Fruit fly (Drosophila melanogaster) whole organism, pupa: ENCODE data around the gene CG14089.

ENCODE experiments used
- CG10348 ChIP-seq: fragments of 200-800 bp; sonication (Bioruptor generic); IDR thresholded peaks from 2 replicates; pipeline ENCODE4 v1.3.6; 2022; ENCODE audit warnings: missing biosample characterization, missing genetic modification characterization
- CG12605 ChIP-seq: fragments of 200-800 bp; sonication (Bioruptor generic); IDR thresholded peaks from 2 replicates; pipeline ENCODE4 v1.3.6; 2022; ENCODE audit warnings: missing biosample characterization, missing genetic modification characterization
- CG13204 ChIP-seq: fragments of 200-800 bp; sonication (Bioruptor generic); optimal IDR thresholded peaks from 2 replicates; lab custom pipeline; 2018; ENCODE audit warnings: missing biosample characterization, mild to moderate bottlenecking, missing genetic modification characterization, moderate library complexity
- CG14655 ChIP-seq: fragments of 200-800 bp; sonication (Bioruptor generic); optimal IDR thresholded peaks from 3 replicates; lab custom pipeline; 2017; ENCODE audit warnings: mild to moderate bottlenecking, missing biosample characterization, missing genetic modification reagents, missing genetic modification characterization
- CG15710 ChIP-seq: fragments of 200-800 bp; sonication (Bioruptor generic); optimal IDR thresholded peaks from 2 replicates; lab custom pipeline; 2018; ENCODE audit warnings: missing biosample characterization, mild to moderate bottlenecking, missing genetic modification characterization, moderate library complexity
- CG17806 ChIP-seq: fragments of 200-800 bp; sonication (Bioruptor generic); optimal IDR thresholded peaks from 2 replicates; lab custom pipeline; 2018; ENCODE audit warnings: missing biosample characterization, mild to moderate bottlenecking, missing genetic modification characterization, moderate library complexity
- CG32121 ChIP-seq: fragments of 200-800 bp; sonication (Bioruptor generic); IDR thresholded peaks from 2 replicates; pipeline ENCODE4 v1.3.6; 2022; ENCODE audit warnings: missing biosample characterization, missing genetic modification characterization
- CG34367 ChIP-seq: fragments of 200-800 bp; sonication (Bioruptor generic); optimal IDR thresholded peaks from 2 replicates; lab custom pipeline; 2018; ENCODE audit warnings: missing biosample characterization, mild to moderate bottlenecking, missing genetic modification characterization
- CG4496 ChIP-seq: fragments of 200-800 bp; sonication (Bioruptor generic); IDR thresholded peaks from 3 replicates; pipeline ENCODE4 v1.3.6; 2022; ENCODE audit warnings: missing biosample characterization, missing genetic modification characterization
- CG8159 ChIP-seq: fragments of 200-800 bp; sonication (Bioruptor generic); optimal IDR thresholded peaks from 3 replicates; lab custom pipeline; 2018; ENCODE audit warnings: missing biosample characterization, mild to moderate bottlenecking, missing genetic modification characterization, moderate library complexity
- CG8301 ChIP-seq: fragments of 200-800 bp; sonication (Bioruptor generic); optimal IDR thresholded peaks from 2 replicates; lab custom pipeline; 2018; ENCODE audit warnings: missing biosample characterization, mild to moderate bottlenecking, missing genetic modification characterization
- CG9948 ChIP-seq: fragments of 200-800 bp; sonication (Bioruptor generic); optimal IDR thresholded peaks from 2 replicates; lab custom pipeline; 2018; ENCODE audit warnings: missing biosample characterization, mild to moderate bottlenecking, missing genetic modification characterization, moderate library complexity
- D1 ChIP-seq: fragments of 200-800 bp; sonication (Bioruptor generic); optimal IDR thresholded peaks from 2 replicates; lab custom pipeline; 2018; ENCODE audit warnings: missing biosample characterization, mild to moderate bottlenecking, missing genetic modification characterization, moderate library complexity
- EcR ChIP-seq: fragments of 200-800 bp; sonication (Bioruptor generic); optimal IDR thresholded peaks from 3 replicates; lab custom pipeline; 2019; ENCODE audit warnings: missing biosample characterization, missing genetic modification characterization, mild to moderate bottlenecking, moderate library complexity, missing genetic modification reagents
- Ets98B ChIP-seq: fragments of 200-800 bp; sonication (Bioruptor generic); IDR thresholded peaks from 2 replicates; pipeline ENCODE4 v1.3.6; 2022; ENCODE audit warnings: missing biosample characterization, missing genetic modification characterization
- Pif1A ChIP-seq: fragments of 200-800 bp; sonication (Bioruptor generic); optimal IDR thresholded peaks from 3 replicates; lab custom pipeline; 2016; ENCODE audit warnings: missing biosample characterization, missing genetic modification characterization
- Pif1B ChIP-seq: fragments of 200-800 bp; sonication (Bioruptor generic); optimal IDR thresholded peaks from 3 replicates; lab custom pipeline; 2016; ENCODE audit warnings: missing biosample characterization, missing genetic modification characterization
- Snoo ChIP-seq: fragments of 200-800 bp; sonication (Bioruptor generic); optimal IDR thresholded peaks from 3 replicates; lab custom pipeline; 2017; ENCODE audit warnings: missing biosample characterization, mild to moderate bottlenecking, missing genetic modification characterization, inconsistent platforms
- fd96Ca ChIP-seq: fragments of 200-800 bp; sonication (Bioruptor generic); IDR thresholded peaks from 3 replicates; pipeline ENCODE4 v1.3.6; 2022; ENCODE audit warnings: missing biosample characterization, missing genetic modification characterization
- gl ChIP-seq: fragments of 200-800 bp; sonication (Bioruptor generic); optimal IDR thresholded peaks from 2 replicates; lab custom pipeline; 2018; ENCODE audit warnings: missing biosample characterization, mild to moderate bottlenecking, missing genetic modification characterization
- rn ChIP-seq: fragments of 200-800 bp; sonication (Bioruptor generic); IDR thresholded peaks from 2 replicates; pipeline ENCODE4 v1.3.6; 2022; ENCODE audit warnings: missing biosample characterization, missing genetic modification characterization

Gene CG14089

dm6 chr3L:19289411-19289810 is 8.8 kb upstream of the CG14089 start:
- TF ChIP-seq CG14655 (GFP tag; lab: Kevin White, UChicago) (no peak), rn (GFP tag; lab: Robert Waterston, UW) (no peak), CG34367 (tag; lab: Kevin White, UChicago) (no peak), CG9948 (tag; lab: Kevin White, UChicago) (no peak), Pif1B (no peak), CG4496 (no peak), CG10348 (GFP tag; lab: Robert Waterston, UW) (no peak), Ets98B (GFP tag; lab: Robert Waterston, UW) (no peak), fd96Ca (GFP tag; lab: Robert Waterston, UW) (no peak), Pif1A (GFP tag; lab: Kevin White, UChicago) (no peak), gl (tag; lab: Kevin White, UChicago) (no peak), CG8301 (tag; lab: Kevin White, UChicago) (no peak), CG15710 (no peak), Snoo (tag; lab: Kevin White, UChicago) (no peak), CG13204 (GFP tag; lab: Kevin White, UChicago) (no peak)

- no peak for TF ChIP-seq rn (GFP tag; lab: Robert Waterston, UW)
These were observed 7.9 kb upstream of the CG14089 start for dm6 chr3L:19288395-19288969.

dm6 chr3L:19280283-19280682 is 317 bp downstream of the CG14089 start:
- TF ChIP-seq CG10348 (GFP tag; lab: Robert Waterston, UW) (no peak), CG8159 (tag; lab: Kevin White, UChicago) (no peak), CG12605 (no peak), Pif1A (GFP tag; lab: Kevin White, UChicago) (no peak), CG32121 (GFP tag; lab: Robert Waterston, UW) (no peak), CG8301 (tag; lab: Kevin White, UChicago) (no peak), CG13204 (GFP tag; lab: Kevin White, UChicago) (no peak), Snoo (tag; lab: Kevin White, UChicago) (no peak), CG34367 (tag; lab: Kevin White, UChicago) (no peak), fd96Ca (GFP tag; lab: Robert Waterston, UW) (no peak), CG17806 (no peak), rn (GFP tag; lab: Robert Waterston, UW) (no peak), CG15710 (no peak), gl (tag; lab: Kevin White, UChicago) (no peak), Pif1B (no peak), CG14655 (GFP tag; lab: Kevin White, UChicago) (no peak), D1 (tag; lab: Kevin White, UChicago) (no peak), CG9948 (tag; lab: Kevin White, UChicago) (no peak), CG4496 (no peak), Ets98B (GFP tag; lab: Robert Waterston, UW) (no peak)

- TF ChIP-seq EcR (GFP tag; lab: Kevin White, UChicago) = no peak
- TF ChIP-seq gl (tag; lab: Kevin White, UChicago) = no peak
- TF ChIP-seq Pif1B = no peak
- no peak for TF ChIP-seq D1 (tag; lab: Kevin White, UChicago)
- no peak for TF ChIP-seq Snoo (tag; lab: Kevin White, UChicago)
- no peak for TF ChIP-seq CG10348 (GFP tag; lab: Robert Waterston, UW)
- TF ChIP-seq CG4496 = no peak
- no peak for TF ChIP-seq CG15710
- TF ChIP-seq CG17806 = no peak
- TF ChIP-seq CG34367 (tag; lab: Kevin White, UChicago) = no peak
- TF ChIP-seq CG12605 = no peak
- TF ChIP-seq CG8159 (tag; lab: Kevin White, UChicago) = no peak
- no peak for TF ChIP-seq CG8301 (tag; lab: Kevin White, UChicago)
- no peak for TF ChIP-seq Ets98B (GFP tag; lab: Robert Waterston, UW)
- no peak for TF ChIP-seq rn (GFP tag; lab: Robert Waterston, UW)
- no peak for TF ChIP-seq CG9948 (tag; lab: Kevin White, UChicago)
- TF ChIP-seq Pif1A (GFP tag; lab: Kevin White, UChicago) = no peak
- TF ChIP-seq CG13204 (GFP tag; lab: Kevin White, UChicago) = no peak
These were observed 5.1 kb downstream of the CG14089 start, which contains the start of gene CG14086 for dm6 chr3L:19275491-19275890. TSS of gene CG14086 (plus strand) at chr3L:19275791.

DNA sequence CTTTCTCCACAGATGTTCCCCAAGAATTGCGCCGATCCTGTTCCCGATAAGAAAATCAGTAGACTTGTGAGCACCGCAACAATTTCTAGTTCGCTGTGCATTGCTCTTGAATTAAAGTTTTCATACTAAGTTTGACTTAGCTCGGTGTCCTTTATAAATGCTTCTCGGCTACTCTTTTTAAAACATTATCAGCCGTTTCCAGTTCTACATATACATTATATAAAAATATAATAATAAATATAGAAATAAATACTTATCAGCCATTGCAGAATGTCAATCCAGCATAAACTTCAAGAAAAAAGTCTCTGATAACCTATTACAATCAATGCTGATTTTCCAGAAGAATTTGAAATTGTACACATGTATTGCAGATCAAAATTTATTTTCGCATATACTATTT is 10.1 kb downstream of the CG14089 start, which contains the start of gene CG14088:
Gene CG14088, minus strand, starts transcription at position 101 of the 400 bp plus-strand sequence.
- TF ChIP-seq Pif1A (GFP tag; lab: Kevin White, UChicago) (no peak), Ets98B (GFP tag; lab: Robert Waterston, UW) (no peak), CG17806 (no peak), CG8301 (tag; lab: Kevin White, UChicago) (no peak), CG8159 (tag; lab: Kevin White, UChicago) (no peak), CG15710 (no peak), gl (tag; lab: Kevin White, UChicago) (no peak), CG12605 (no peak), CG34367 (tag; lab: Kevin White, UChicago) (no peak), CG9948 (tag; lab: Kevin White, UChicago) (no peak), Pif1B (no peak), Snoo (tag; lab: Kevin White, UChicago) (no peak), fd96Ca (GFP tag; lab: Robert Waterston, UW) (no peak)
- TF ChIP-seq, all 21 proteins: peak for 0
